Worm (Caenorhabditis elegans): ENCODE results near the gene nhr-270.

The nhr-270 gene

ce11 chrV:808260-808659 lies 3.7 kb upstream of the nhr-270 start:
- TF ChIP-seq hnd-1 (tag; optimal IDR thresholded peaks at IDR 0.05) (no peak), ets-7 (tag; optimal IDR thresholded peaks at IDR 0.05) (no peak), flt-1 (GFP tag; IDR thresholded peaks at IDR 0.05) (no peak), ama-1 (optimal IDR thresholded peaks at IDR 0.05) (no peak), hmg-4 (GFP tag; optimal IDR thresholded peaks at IDR 0.05) (no peak), tra-4 (tag; optimal IDR thresholded peaks at IDR 0.05) (no peak), pes-1 (GFP tag; IDR thresholded peaks at IDR 0.05) (no peak), B0310.2 (tag; optimal IDR thresholded peaks at IDR 0.05) (no peak)

- no peak for TF ChIP-seq ceh-36 (tag; optimal IDR thresholded peaks at IDR 0.05)
- TF ChIP-seq scrt-1 (GFP tag; IDR thresholded peaks at IDR 0.05) = no peak
- no peak for TF ChIP-seq ama-1 (optimal IDR thresholded peaks at IDR 0.05)
- no peak for TF ChIP-seq flt-1 (GFP tag; IDR thresholded peaks at IDR 0.05)
- no peak for TF ChIP-seq F13C5.2 (tag; optimal IDR thresholded peaks at IDR 0.05)
- no peak for TF ChIP-seq tbx-37 (GFP tag; conservative IDR thresholded peaks at IDR 0.05)
- TF ChIP-seq hmg-4 (GFP tag; optimal IDR thresholded peaks at IDR 0.05) = no peak
- TF ChIP-seq sea-1 (GFP tag; conservative IDR thresholded peaks at IDR 0.05) = no peak
- TF ChIP-seq hnd-1 (tag; optimal IDR thresholded peaks at IDR 0.05) = no peak
- no peak for TF ChIP-seq ceh-13 (GFP tag; optimal IDR thresholded peaks at IDR 0.05)
- no peak for TF ChIP-seq tbx-11 (GFP tag; IDR thresholded peaks at IDR 0.05)
- TF ChIP-seq ets-7 (tag; optimal IDR thresholded peaks at IDR 0.05) = no peak
Observed at ce11 chrV:803472-803871, 1.1 kb downstream of the nhr-270 start.

DNA sequence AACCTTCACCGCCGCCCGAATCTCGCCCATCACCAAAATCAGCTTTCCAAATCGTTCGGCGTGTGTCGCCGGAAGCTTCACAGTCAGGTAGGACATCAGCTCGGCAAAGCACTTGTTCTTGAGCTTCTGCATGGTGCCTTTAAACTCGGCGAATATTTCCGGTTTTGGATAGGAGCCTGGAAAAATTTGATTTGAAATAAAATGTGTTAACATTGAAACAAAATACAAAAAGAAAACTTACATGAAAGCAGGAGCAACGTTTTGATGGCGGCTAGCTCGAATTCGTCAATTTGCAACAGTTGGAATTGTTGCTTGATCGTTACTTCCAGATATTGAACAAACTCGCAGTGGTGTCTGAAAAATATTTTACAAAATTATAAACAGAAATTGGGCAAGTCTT lies 1.8 kb downstream of the nhr-270 start:
- TF ChIP-seq sea-1 (GFP tag; conservative IDR thresholded peaks at IDR 0.05) (no peak), flt-1 (GFP tag; IDR thresholded peaks at IDR 0.05) (no peak), tra-4 (tag; optimal IDR thresholded peaks at IDR 0.05) (no peak), ceh-13 (GFP tag; optimal IDR thresholded peaks at IDR 0.05) (no peak), aly-1 (tag; optimal IDR thresholded peaks at IDR 0.05) (no peak), hmg-4 (GFP tag; optimal IDR thresholded peaks at IDR 0.05) (no peak), F13C5.2 (tag; optimal IDR thresholded peaks at IDR 0.05) (no peak), hnd-1 (tag; optimal IDR thresholded peaks at IDR 0.05) (no peak), hmbx-1 (tag; optimal IDR thresholded peaks at IDR 0.05) (no peak), ceh-36 (tag; optimal IDR thresholded peaks at IDR 0.05) (no peak), ama-1 (optimal IDR thresholded peaks at IDR 0.05) (no peak), pes-1 (GFP tag; IDR thresholded peaks at IDR 0.05) (no peak), tbx-11 (GFP tag; IDR thresholded peaks at IDR 0.05) (no peak), ets-7 (tag; optimal IDR thresholded peaks at IDR 0.05) (no peak)

DNA sequence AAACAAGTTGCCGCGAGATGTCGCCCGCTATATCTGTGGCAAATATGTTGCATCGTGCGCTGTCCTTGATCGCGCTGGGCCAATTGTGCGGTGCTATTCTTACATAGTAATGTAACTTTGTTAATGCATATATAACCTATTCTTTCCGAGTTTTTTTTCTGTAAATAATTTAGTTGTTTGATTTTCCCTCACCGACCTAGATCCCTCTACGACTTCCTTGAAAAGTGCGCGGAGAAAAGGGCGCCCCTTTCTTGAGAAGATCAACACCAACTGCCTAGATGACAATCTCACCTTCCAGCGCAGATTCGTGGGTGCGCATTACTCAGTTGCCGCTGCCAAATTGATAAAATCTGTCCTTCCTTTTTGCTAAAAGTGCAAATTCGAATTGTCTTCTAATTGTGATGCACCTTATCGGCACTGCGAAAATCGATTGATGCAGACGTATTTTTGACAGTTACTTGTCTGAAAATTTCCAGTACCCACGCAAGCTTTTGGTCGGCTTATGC lies 2.9 kb downstream of the nhr-270 start:
- TF ChIP-seq hmg-4 (GFP tag; optimal IDR thresholded peaks at IDR 0.05) (no peak), hnd-1 (tag; optimal IDR thresholded peaks at IDR 0.05) (no peak), sea-1 (GFP tag; conservative IDR thresholded peaks at IDR 0.05) (no peak), B0310.2 (tag; optimal IDR thresholded peaks at IDR 0.05) (no peak), scrt-1 (GFP tag; IDR thresholded peaks at IDR 0.05) (no peak), ets-7 (tag; optimal IDR thresholded peaks at IDR 0.05) (no peak)

ce11 chrV:800271-800670 lies 4.3 kb downstream of the nhr-270 start:
- TF ChIP-seq tbx-11 (GFP tag; IDR thresholded peaks at IDR 0.05) = no peak
- TF ChIP-seq pes-1 (GFP tag; IDR thresholded peaks at IDR 0.05) = no peak
- no peak for TF ChIP-seq ceh-13 (GFP tag; optimal IDR thresholded peaks at IDR 0.05)
- TF ChIP-seq sea-1 (GFP tag; conservative IDR thresholded peaks at IDR 0.05) = no peak
- no peak for TF ChIP-seq tbx-37 (GFP tag; conservative IDR thresholded peaks at IDR 0.05)
- no peak for TF ChIP-seq B0310.2 (tag; optimal IDR thresholded peaks at IDR 0.05)
- TF ChIP-seq ets-7 (tag; optimal IDR thresholded peaks at IDR 0.05) = no peak
- no peak for TF ChIP-seq aly-1 (tag; optimal IDR thresholded peaks at IDR 0.05)
- TF ChIP-seq scrt-1 (GFP tag; IDR thresholded peaks at IDR 0.05) = no peak
- no peak for TF ChIP-seq ceh-36 (tag; optimal IDR thresholded peaks at IDR 0.05)
- no peak for TF ChIP-seq hnd-1 (tag; optimal IDR thresholded peaks at IDR 0.05)
- no peak for TF ChIP-seq hmg-4 (GFP tag; optimal IDR thresholded peaks at IDR 0.05)
- TF ChIP-seq hmbx-1 (tag; optimal IDR thresholded peaks at IDR 0.05) = no peak
- TF ChIP-seq ama-1 (optimal IDR thresholded peaks at IDR 0.05) = no peak
- TF ChIP-seq F13C5.2 (tag; optimal IDR thresholded peaks at IDR 0.05) = no peak
- TF ChIP-seq tra-4 (tag; optimal IDR thresholded peaks at IDR 0.05) = no peak
- TF ChIP-seq flt-1 (GFP tag; IDR thresholded peaks at IDR 0.05) = no peak

- no peak for TF ChIP-seq tbx-11 (GFP tag; IDR thresholded peaks at IDR 0.05)
- TF ChIP-seq ama-1 (optimal IDR thresholded peaks at IDR 0.05) = no peak
- TF ChIP-seq tra-4 (tag; optimal IDR thresholded peaks at IDR 0.05) = no peak
- no peak for TF ChIP-seq pes-1 (GFP tag; IDR thresholded peaks at IDR 0.05)
- no peak for TF ChIP-seq sea-1 (GFP tag; conservative IDR thresholded peaks at IDR 0.05)
- no peak for TF ChIP-seq tbx-37 (GFP tag; conservative IDR thresholded peaks at IDR 0.05)
- TF ChIP-seq hmg-4 (GFP tag; optimal IDR thresholded peaks at IDR 0.05) = no peak
- TF ChIP-seq B0310.2 (tag; optimal IDR thresholded peaks at IDR 0.05) = no peak
- no peak for TF ChIP-seq ceh-36 (tag; optimal IDR thresholded peaks at IDR 0.05)
- no peak for TF ChIP-seq aly-1 (tag; optimal IDR thresholded peaks at IDR 0.05)
- no peak for TF ChIP-seq hmbx-1 (tag; optimal IDR thresholded peaks at IDR 0.05)
- TF ChIP-seq hnd-1 (tag; optimal IDR thresholded peaks at IDR 0.05) = no peak
- TF ChIP-seq ceh-13 (GFP tag; optimal IDR thresholded peaks at IDR 0.05) = no peak
- TF ChIP-seq F13C5.2 (tag; optimal IDR thresholded peaks at IDR 0.05) = no peak
- no peak for TF ChIP-seq scrt-1 (GFP tag; IDR thresholded peaks at IDR 0.05)
- TF ChIP-seq flt-1 (GFP tag; IDR thresholded peaks at IDR 0.05) = no peak
- no peak for TF ChIP-seq ets-7 (tag; optimal IDR thresholded peaks at IDR 0.05)
Observed at ce11 chrV:797241-797640, 7.3 kb downstream of the nhr-270 start.

DNA sequence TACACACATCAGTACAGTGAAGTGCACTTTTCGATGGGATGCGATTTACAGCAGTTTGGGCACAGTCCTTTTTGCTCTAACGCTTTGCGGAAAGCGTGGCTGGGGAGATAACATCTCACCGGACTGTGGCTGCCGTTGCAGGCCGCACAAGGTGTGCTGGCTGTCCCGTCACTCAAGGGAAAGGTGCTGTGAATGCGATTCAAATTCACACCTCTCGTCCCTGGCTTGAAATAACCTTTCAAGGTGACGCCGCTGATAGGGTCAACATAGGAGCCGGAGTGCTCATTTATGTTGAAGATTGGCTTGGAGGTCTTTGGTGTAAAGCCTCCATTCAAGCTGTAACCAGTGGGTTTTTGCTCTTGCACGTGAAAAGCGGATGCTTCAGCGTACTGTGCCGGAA lies 10.4 kb downstream of the nhr-270 start:
- TF ChIP-seq ama-1 (optimal IDR thresholded peaks at IDR 0.05) (no peak), hnd-1 (tag; optimal IDR thresholded peaks at IDR 0.05) (no peak), ets-7 (tag; optimal IDR thresholded peaks at IDR 0.05) (no peak), aly-1 (tag; optimal IDR thresholded peaks at IDR 0.05) (no peak), sea-1 (GFP tag; conservative IDR thresholded peaks at IDR 0.05) (no peak), tbx-37 (GFP tag; conservative IDR thresholded peaks at IDR 0.05) (no peak), B0310.2 (tag; optimal IDR thresholded peaks at IDR 0.05) (no peak), ceh-36 (tag; optimal IDR thresholded peaks at IDR 0.05) (no peak), pes-1 (GFP tag; IDR thresholded peaks at IDR 0.05) (no peak), F13C5.2 (tag; optimal IDR thresholded peaks at IDR 0.05) (no peak), hmbx-1 (tag; optimal IDR thresholded peaks at IDR 0.05) (no peak)
